Fruit fly (Drosophila melanogaster): Measurements from ENCODE around the gene elB.

Gene elB

dm6 chr2L:14417231-14417630 lies 7.9 kb upstream of the elB start, which contains the start of gene Pburs:
Pburs (minus strand) TSS chr2L:14417331.
- no peak for TF ChIP-seq CG17801 (GFP tag; optimal IDR thresholded peaks at IDR 0.05; ENCODE audit: partially characterized antibody)

dm6 chr2L:14414291-14414893 lies 5.0 kb upstream of the elB start:
- no peak for TF ChIP-seq CG17801 (GFP tag; optimal IDR thresholded peaks at IDR 0.05; ENCODE audit: partially characterized antibody)

- no peak for TF ChIP-seq CG17801 (GFP tag; optimal IDR thresholded peaks at IDR 0.05; ENCODE audit: partially characterized antibody)
These were observed 4.1 kb upstream of the elB start for dm6 chr2L:14413408-14413807.

dm6 chr2L:14411102-14411501 lies 1.8 kb upstream of the elB start:
- TF ChIP-seq CG17801 (GFP tag; optimal IDR thresholded peaks at IDR 0.05; ENCODE audit: partially characterized antibody) = no peak

- no peak for TF ChIP-seq CG17801 (GFP tag; optimal IDR thresholded peaks at IDR 0.05; ENCODE audit: partially characterized antibody)
These were observed 982 bp upstream of the elB start for dm6 chr2L:14410331-14410730.

dm6 chr2L:14408383-14409004 lies 855 bp downstream of the elB start:
- no peak for TF ChIP-seq CG17801 (GFP tag; optimal IDR thresholded peaks at IDR 0.05; ENCODE audit: partially characterized antibody)

dm6 chr2L:14404744-14405449 lies 4.5 kb downstream of the elB start:
- TF ChIP-seq CG17801 (GFP tag; optimal IDR thresholded peaks at IDR 0.05; ENCODE audit: partially characterized antibody) = no peak

dm6 chr2L:14403568-14403967 lies 5.8 kb downstream of the elB start:
- no peak for TF ChIP-seq CG17801 (GFP tag; optimal IDR thresholded peaks at IDR 0.05; ENCODE audit: partially characterized antibody)

- TF ChIP-seq CG17801 (GFP tag; optimal IDR thresholded peaks at IDR 0.05; ENCODE audit: partially characterized antibody) = no peak
These were observed 7.6 kb downstream of the elB start for dm6 chr2L:14401616-14402240.

- no peak for TF ChIP-seq CG17801 (GFP tag; optimal IDR thresholded peaks at IDR 0.05; ENCODE audit: partially characterized antibody)
These were observed 8.7 kb downstream of the elB start for dm6 chr2L:14400676-14401075.

- TF ChIP-seq CG17801 (GFP tag; optimal IDR thresholded peaks at IDR 0.05; ENCODE audit: partially characterized antibody) = no peak
These were observed 10.0 kb downstream of the elB start for dm6 chr2L:14399326-14399725.

- TF ChIP-seq CG17801 (GFP tag; optimal IDR thresholded peaks at IDR 0.05; ENCODE audit: partially characterized antibody) = no peak
These were observed 10.8 kb downstream of the elB start for dm6 chr2L:14398562-14398961.

- TF ChIP-seq CG17801 (GFP tag; optimal IDR thresholded peaks at IDR 0.05; ENCODE audit: partially characterized antibody) = no peak
These were observed 11.4 kb downstream of the elB start for dm6 chr2L:14397948-14398347.

- TF ChIP-seq CG17801 (GFP tag; optimal IDR thresholded peaks at IDR 0.05; ENCODE audit: partially characterized antibody) = no peak
These were observed 12.2 kb downstream of the elB start for dm6 chr2L:14397067-14397598.

dm6 chr2L:14396263-14396662 lies 13.1 kb downstream of the elB start:
- TF ChIP-seq CG17801 (GFP tag; optimal IDR thresholded peaks at IDR 0.05; ENCODE audit: partially characterized antibody) = no peak

dm6 chr2L:14395065-14395439 lies 14.3 kb downstream of the elB start:
- no peak for TF ChIP-seq CG17801 (GFP tag; optimal IDR thresholded peaks at IDR 0.05; ENCODE audit: partially characterized antibody)
